Worm (Caenorhabditis elegans): Measurements from ENCODE around the gene B0252.1.

ce11 chrII:6888211-6888610 is 31.3 kb upstream of the B0252.1 start:
- TF ChIP-seq unc-39 (tag; optimal IDR thresholded peaks at IDR 0.05) (no peak), nhr-28 (tag; optimal IDR thresholded peaks at IDR 0.05) (no peak), aly-2 (tag; optimal IDR thresholded peaks at IDR 0.05) (no peak), snpc-4 (tag; optimal IDR thresholded peaks at IDR 0.05) (no peak), skn-1 (tag; optimal IDR thresholded peaks at IDR 0.05) (no peak), zag-1 (tag; optimal IDR thresholded peaks at IDR 0.05) (no peak), lin-39 (tag; optimal IDR thresholded peaks at IDR 0.05) (no peak), lsy-12 (tag; optimal IDR thresholded peaks at IDR 0.05) (peak; percentile 38), elt-3 (tag; optimal IDR thresholded peaks at IDR 0.05) (no peak), nhr-12 (tag; optimal IDR thresholded peaks at IDR 0.05) (no peak), fkh-10 (GFP tag; optimal IDR thresholded peaks at IDR 0.05) (no peak)
